Worm (Caenorhabditis elegans): ENCODE data around the gene cept-2.

ce11 chrV:14394743-14395142 lies 47.2 kb downstream of the cept-2 start, which contains the start of gene C15H11.13:
- TF ChIP-seq snpc-4 (tag; optimal IDR thresholded peaks at IDR 0.05) = no peak
- TF ChIP-seq unc-30 (tag; optimal IDR thresholded peaks at IDR 0.05) = no peak
